Fruit fly (Drosophila melanogaster) whole organism, prepupa: ENCODE results near the gene CG7607.

Experiments
- CG10669 ChIP-seq: fragments of 200-800 bp; sonication (Bioruptor generic); optimal IDR thresholded peaks from 3 replicates; lab custom pipeline; 2018; ENCODE audit warnings: missing biosample characterization, mild to moderate bottlenecking, missing genetic modification characterization, moderate library complexity
- CG11294 ChIP-seq: fragments of 200-800 bp; sonication (Bioruptor generic); IDR thresholded peaks from 2 replicates; pipeline ENCODE4 v1.3.6; 2022; ENCODE audit warnings: missing biosample characterization, missing genetic modification characterization
- CG11762 ChIP-seq: fragments of 200-800 bp; sonication (Bioruptor generic); optimal IDR thresholded peaks from 3 replicates; lab custom pipeline; 2016; ENCODE audit warnings: missing biosample characterization, missing genetic modification characterization; ENCODE audit not compliant: insufficient read depth
- CG11902 ChIP-seq: fragments of 200-800 bp; sonication (Bioruptor generic); optimal IDR thresholded peaks from 3 replicates; lab custom pipeline; 2016; ENCODE audit warnings: missing biosample characterization, missing genetic modification characterization
- CG15336 ChIP-seq: fragments of 200-800 bp; sonication (Bioruptor generic); IDR thresholded peaks from 2 replicates; pipeline ENCODE4 v1.3.6; 2022; ENCODE audit warnings: missing biosample characterization, missing genetic modification characterization
- CG1621 ChIP-seq: fragments of 200-800 bp; sonication (Bioruptor generic); optimal IDR thresholded peaks from 3 replicates; lab custom pipeline; 2018; ENCODE audit warnings: missing biosample characterization, mild to moderate bottlenecking, missing genetic modification characterization
- CG16779 ChIP-seq: fragments of 200-800 bp; sonication (Bioruptor generic); optimal IDR thresholded peaks from 3 replicates; lab custom pipeline; 2017; ENCODE audit warnings: missing biosample characterization, mild to moderate bottlenecking, missing genetic modification characterization
- CG31627 ChIP-seq: fragments of 200-800 bp; sonication (Bioruptor generic); optimal IDR thresholded peaks from 3 replicates; lab custom pipeline; 2016; ENCODE audit warnings: missing biosample characterization, missing genetic modification characterization
- CG32006 ChIP-seq: fragments of 200-800 bp; sonication (Bioruptor generic); optimal IDR thresholded peaks from 3 replicates; lab custom pipeline; 2017; ENCODE audit warnings: missing biosample characterization, mild to moderate bottlenecking, missing genetic modification characterization
- CG34406 ChIP-seq: fragments of 200-800 bp; sonication (Bioruptor generic); optimal IDR thresholded peaks from 3 replicates; lab custom pipeline; 2016; ENCODE audit warnings: missing biosample characterization, missing genetic modification characterization
- CG3919 ChIP-seq: fragments of 200-800 bp; sonication (Bioruptor generic); optimal IDR thresholded peaks from 3 replicates; lab custom pipeline; 2016; ENCODE audit warnings: missing biosample characterization, missing genetic modification characterization
- CG4318 ChIP-seq: fragments of 200-800 bp; sonication (Bioruptor generic); optimal IDR thresholded peaks from 3 replicates; lab custom pipeline; 2017; ENCODE audit warnings: missing biosample characterization, mild to moderate bottlenecking, missing genetic modification characterization
- CG6276 ChIP-seq: fragments of 200-800 bp; sonication (Bioruptor generic); optimal IDR thresholded peaks from 2 replicates; lab custom pipeline; 2017; ENCODE audit warnings: missing biosample characterization, mild to moderate bottlenecking, missing genetic modification characterization
- CG6808 ChIP-seq: fragments of 200-800 bp; sonication (Bioruptor generic); optimal IDR thresholded peaks from 3 replicates; lab custom pipeline; 2017; ENCODE audit warnings: missing biosample characterization, missing genetic modification characterization, mild to moderate bottlenecking, moderate library complexity, missing genetic modification reagents
- CG6854 ChIP-seq: fragments of 200-800 bp; sonication (Bioruptor generic); optimal IDR thresholded peaks from 2 replicates; lab custom pipeline; 2017; ENCODE audit warnings: missing biosample characterization, mild to moderate bottlenecking, missing genetic modification characterization
- CG7368 ChIP-seq: fragments of 200-800 bp; sonication (Bioruptor generic); optimal IDR thresholded peaks from 3 replicates; lab custom pipeline; 2016; ENCODE audit warnings: missing biosample characterization, missing genetic modification characterization
- CG8119 ChIP-seq: fragments of 200-800 bp; sonication (Bioruptor generic); IDR thresholded peaks from 3 replicates; pipeline ENCODE4 v1.3.6; 2022; ENCODE audit warnings: missing biosample characterization, missing genetic modification characterization
- CG8319 ChIP-seq: fragments of 200-800 bp; sonication (Bioruptor generic); optimal IDR thresholded peaks from 3 replicates; lab custom pipeline; 2016; ENCODE audit warnings: missing biosample characterization, missing genetic modification characterization
- CG8632 ChIP-seq: fragments of 200-800 bp; sonication (Bioruptor generic); optimal IDR thresholded peaks from 3 replicates; lab custom pipeline; 2016; ENCODE audit warnings: missing biosample characterization, missing genetic modification characterization
- CG9139 ChIP-seq: fragments of 200-800 bp; sonication (Bioruptor generic); optimal IDR thresholded peaks from 3 replicates; lab custom pipeline; 2017; ENCODE audit warnings: missing biosample characterization, mild to moderate bottlenecking, missing genetic modification characterization
- Eip75B ChIP-seq: fragments of 200-800 bp; sonication (Bioruptor generic); optimal IDR thresholded peaks from 3 replicates; lab custom pipeline; 2016; ENCODE audit warnings: missing biosample characterization, missing genetic modification characterization
- Eip78C ChIP-seq: fragments of 200-800 bp; sonication (Bioruptor generic); peaks from one replicate; lab custom pipeline; 2016; ENCODE audit warnings: missing biosample characterization, missing genetic modification characterization
- Ets21C ChIP-seq: fragments of 200-800 bp; sonication (Bioruptor generic); optimal IDR thresholded peaks from 3 replicates; lab custom pipeline; 2016; ENCODE audit warnings: missing biosample characterization, missing genetic modification characterization
- Ets96B ChIP-seq: fragments of 200-800 bp; optimal IDR thresholded peaks from 2 replicates; lab custom pipeline; 2019; ENCODE audit warnings: missing biosample characterization, mild to moderate bottlenecking, missing genetic modification characterization, moderate library complexity
- Hr39 ChIP-seq: fragments of 200-800 bp; sonication (Bioruptor generic); optimal IDR thresholded peaks from 2 replicates; lab custom pipeline; 2016; ENCODE audit warnings: missing biosample characterization, missing genetic modification characterization
- Hr4 ChIP-seq: fragments of 200-800 bp; sonication (Bioruptor generic); optimal IDR thresholded peaks from 3 replicates; lab custom pipeline; 2016; ENCODE audit warnings: missing biosample characterization, missing genetic modification characterization
- Lpt ChIP-seq: fragments of 200-800 bp; sonication (Bioruptor generic); optimal IDR thresholded peaks from 3 replicates; lab custom pipeline; 2016; ENCODE audit warnings: missing biosample characterization, missing genetic modification characterization
- Met ChIP-seq: fragments of 200-800 bp; sonication (Bioruptor generic); optimal IDR thresholded peaks from 3 replicates; lab custom pipeline; 2016; ENCODE audit warnings: missing biosample characterization, missing genetic modification characterization
- OdsH ChIP-seq: fragments of 200-800 bp; sonication (Bioruptor generic); optimal IDR thresholded peaks from 3 replicates; lab custom pipeline; 2016; ENCODE audit warnings: missing biosample characterization, missing genetic modification characterization
- Smox ChIP-seq: fragments of 200-800 bp; sonication (Bioruptor generic); optimal IDR thresholded peaks from 3 replicates; lab custom pipeline; 2016; ENCODE audit warnings: missing biosample characterization, missing genetic modification characterization
- Sox102F ChIP-seq: fragments of 200-800 bp; sonication (Bioruptor generic); optimal IDR thresholded peaks from 2 replicates; lab custom pipeline; 2016; ENCODE audit warnings: missing biosample characterization, mild to moderate bottlenecking, missing genetic modification characterization
- Sox14 ChIP-seq: fragments of 200-800 bp; sonication (Bioruptor generic); optimal IDR thresholded peaks from 3 replicates; lab custom pipeline; 2016; ENCODE audit warnings: missing biosample characterization, missing genetic modification characterization
- Sox15 ChIP-seq: fragments of 200-800 bp; sonication (Bioruptor generic); optimal IDR thresholded peaks from 3 replicates; lab custom pipeline; 2016; ENCODE audit warnings: missing biosample characterization, missing genetic modification characterization
- achi ChIP-seq: fragments of 200-800 bp; sonication (Bioruptor generic); optimal IDR thresholded peaks from 3 replicates; lab custom pipeline; 2016; ENCODE audit warnings: missing biosample characterization, missing genetic modification characterization
- dac ChIP-seq: fragments of 200-800 bp; sonication (Bioruptor generic); optimal IDR thresholded peaks from 2 replicates; lab custom pipeline; 2017; ENCODE audit warnings: missing biosample characterization, mild to moderate bottlenecking, missing genetic modification characterization
- eg ChIP-seq: fragments of 200-800 bp; sonication (Bioruptor generic); IDR thresholded peaks from 3 replicates; pipeline ENCODE4 v1.3.6; 2022; ENCODE audit warnings: missing biosample characterization, missing genetic modification characterization
- esn ChIP-seq: fragments of 200-800 bp; sonication (Bioruptor generic); optimal IDR thresholded peaks from 2 replicates; lab custom pipeline; 2016; ENCODE audit warnings: missing biosample characterization, mild to moderate bottlenecking, missing genetic modification characterization, moderate library complexity
- fd59A ChIP-seq: fragments of 200-800 bp; sonication (Bioruptor generic); optimal IDR thresholded peaks from 2 replicates; lab custom pipeline; 2017; ENCODE audit warnings: missing biosample characterization, mild to moderate bottlenecking, missing genetic modification characterization, missing genetic modification reagents
- fd85E ChIP-seq: fragments of 200-800 bp; sonication (Bioruptor generic); optimal IDR thresholded peaks from 3 replicates; lab custom pipeline; 2016; ENCODE audit warnings: missing biosample characterization, missing genetic modification characterization
- fkh ChIP-seq: fragments of 200-800 bp; sonication (Bioruptor generic); optimal IDR thresholded peaks from 3 replicates; lab custom pipeline; 2017; ENCODE audit warnings: missing biosample characterization, mild to moderate bottlenecking, missing genetic modification characterization, moderate library complexity
- net ChIP-seq: fragments of 200-800 bp; sonication (Bioruptor generic); optimal IDR thresholded peaks from 3 replicates; lab custom pipeline; 2016; ENCODE audit warnings: missing biosample characterization, missing genetic modification characterization
- salr ChIP-seq, 2 experiments: fragments of 200-800 bp; sonication (Bioruptor generic); optimal IDR thresholded peaks; 3 replicates each; lab custom pipeline; 2016 to 2018; ENCODE audit warnings: missing biosample characterization in 2 of 2, missing genetic modification characterization in 2 of 2, mild to moderate bottlenecking in 1 of 2
- ss ChIP-seq, 2 experiments: fragments of 200-800 bp; sonication (Bioruptor generic); optimal IDR thresholded peaks; 2 replicates in 1 of 2; 3 replicates in 1 of 2; lab custom pipeline; 2017 to 2018; ENCODE audit warnings: mild to moderate bottlenecking in 2 of 2, missing biosample characterization in 2 of 2, missing genetic modification characterization in 2 of 2, moderate library complexity in 1 of 2
- svp ChIP-seq: fragments of 200-800 bp; sonication (Bioruptor generic); peaks from one replicate; lab custom pipeline; 2016; ENCODE audit warnings: missing biosample characterization, missing genetic modification characterization
- topi ChIP-seq: fragments of 200-800 bp; sonication (Bioruptor generic); optimal IDR thresholded peaks from 3 replicates; lab custom pipeline; 2016; ENCODE audit warnings: missing biosample characterization, missing genetic modification characterization
- vri ChIP-seq: fragments of 200-800 bp; sonication (Bioruptor generic); optimal IDR thresholded peaks from 3 replicates; lab custom pipeline; 2016; ENCODE audit warnings: missing biosample characterization, mild to moderate bottlenecking, missing genetic modification characterization

CG7607 gene

DNA sequence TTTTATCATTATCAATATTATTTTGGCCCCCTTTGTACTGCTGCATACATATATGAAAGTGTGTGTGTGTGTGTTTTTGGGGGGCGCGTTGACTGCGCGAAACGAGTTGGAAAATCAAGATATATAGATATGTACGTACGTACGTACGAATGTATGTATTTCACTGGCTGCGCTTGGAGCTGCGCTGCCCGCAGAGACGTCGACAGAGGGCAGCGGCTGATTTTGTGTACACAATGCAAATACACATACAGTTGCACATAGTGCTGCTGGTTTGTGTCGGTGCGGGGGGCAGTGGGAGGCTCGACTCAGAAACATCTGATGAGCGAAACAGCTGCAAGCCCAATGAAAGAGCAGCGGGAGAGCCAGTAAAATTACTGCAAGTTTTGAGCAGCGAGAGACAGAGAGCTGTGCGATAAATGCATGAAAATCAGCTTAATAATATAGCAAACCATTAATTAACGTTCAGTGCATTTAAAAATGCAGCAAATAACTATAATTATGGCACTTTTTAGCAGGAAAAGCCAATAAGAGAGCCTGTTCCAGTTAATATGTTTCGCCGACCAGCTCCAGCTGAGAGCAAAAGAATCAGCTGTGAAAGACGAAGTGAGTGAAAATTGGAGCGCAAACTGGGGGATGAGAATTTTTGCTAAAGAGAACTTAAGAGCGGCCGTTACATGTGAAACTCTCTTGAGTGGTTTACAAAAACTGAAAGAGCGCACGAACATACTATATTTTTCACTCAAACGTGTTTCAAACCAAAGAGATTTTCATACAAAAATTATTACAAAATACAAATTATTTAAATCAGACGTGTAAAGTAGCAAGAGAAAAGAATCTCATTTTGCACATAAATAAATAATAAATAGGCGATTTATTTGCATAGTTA is 48.2 kb downstream of the CG7607 start (continued):
- no peak for TF ChIP-seq CG11294
- TF ChIP-seq dac (GFP tag; lab: Kevin White, UChicago), result peak; percentile 49
- no peak for TF ChIP-seq Hr39 (GFP tag; lab: Kevin White, UChicago)
- peak; percentile 54 for TF ChIP-seq CG3919
- peak; percentile 13 for TF ChIP-seq CG10669 (GFP tag; lab: Kevin White, UChicago)
- TF ChIP-seq Met, result peak; percentile 14
- peak; percentile 25 for TF ChIP-seq topi (GFP tag; lab: Kevin White, UChicago)
- TF ChIP-seq fd59A (GFP tag; lab: Kevin White, UChicago), result no peak
- peak; percentile 65 for TF ChIP-seq vri (GFP tag; lab: Kevin White, UChicago)
- TF ChIP-seq net, result peak; percentile 66
- TF ChIP-seq CG11762 (GFP tag; lab: Kevin White, UChicago), result no peak
- no peak for TF ChIP-seq CG11902 (GFP tag; lab: Kevin White, UChicago)
- TF ChIP-seq ss (GFP tag; optimal IDR thresholded peaks at IDR 0.05; lab: Kevin White, UChicago), result peak; percentile 73 to 84
- peak; percentile 67 for TF ChIP-seq Lpt (GFP tag; lab: Kevin White, UChicago)
- TF ChIP-seq CG32006 (GFP tag; lab: Kevin White, UChicago), result no peak
- no peak for TF ChIP-seq Ets21C
- TF ChIP-seq CG8119 (GFP tag; lab: Robert Waterston, UW), result peak; percentile 60; the same call in 1 of the 3 replicates
- TF ChIP-seq CG6276 (GFP tag; lab: Kevin White, UChicago), result peak; percentile 48
- peak; percentile 74 for TF ChIP-seq CG16779 (tag; lab: Kevin White, UChicago)
- TF ChIP-seq fd85E (GFP tag; lab: Kevin White, UChicago), result no peak

DNA sequence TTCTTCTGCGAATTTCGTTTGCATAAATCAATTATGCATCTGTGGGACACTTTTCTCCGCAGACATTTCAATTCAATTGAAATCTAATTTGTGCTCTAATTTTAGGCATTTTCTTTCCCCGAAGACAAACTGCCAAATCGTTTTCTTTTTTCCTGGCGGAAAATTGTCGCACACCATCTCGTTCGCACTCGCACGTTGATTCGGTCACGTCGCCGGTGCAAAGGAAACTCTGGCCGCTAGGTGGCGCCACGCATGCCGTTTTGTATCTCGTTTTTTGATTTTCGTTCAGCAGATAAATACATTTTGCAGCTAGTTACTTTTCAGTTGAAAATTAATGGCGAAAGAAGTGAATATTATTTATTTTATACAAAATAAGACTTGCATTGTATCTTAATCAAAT is 48.9 kb downstream of the CG7607 start:
- TF ChIP-seq topi (GFP tag; lab: Kevin White, UChicago) (no peak), Sox15 (GFP tag; lab: Kevin White, UChicago) (no peak), CG31627 (no peak), Sox14 (GFP tag; lab: Kevin White, UChicago) (no peak), CG8319 (GFP tag; lab: Kevin White, UChicago) (no peak), achi (no peak), CG34406 (no peak), OdsH (GFP tag; lab: Kevin White, UChicago) (no peak), Lpt (GFP tag; lab: Kevin White, UChicago) (no peak), Eip78C (peak; percentile 67), CG4318 (GFP tag; lab: Kevin White, UChicago) (no peak), vri (GFP tag; lab: Kevin White, UChicago) (no peak), CG9139 (GFP tag; lab: Kevin White, UChicago) (no peak), salr (GFP tag; optimal IDR thresholded peaks at IDR 0.05; lab: Kevin White, UChicago) (no peak), CG8632 (GFP tag; lab: Kevin White, UChicago) (no peak), CG15336 (GFP tag; lab: Robert Waterston, UW) (no peak), CG10669 (GFP tag; lab: Kevin White, UChicago) (peak; percentile 0), Smox (no peak), net (no peak), Ets96B (no peak), Eip75B (GFP tag; lab: Kevin White, UChicago) (no peak), CG1621 (tag; lab: Kevin White, UChicago) (no peak), CG11762 (GFP tag; lab: Kevin White, UChicago) (no peak), fkh (GFP tag; lab: Kevin White, UChicago) (peak; percentile 18), CG6854 (no peak), CG7368 (GFP tag; lab: Kevin White, UChicago) (no peak), eg (GFP tag; lab: Robert Waterston, UW) (0 out of 3 replicates have a peak, but pooled peaks have one; percentile 14), Ets21C (no peak), CG8119 (GFP tag; lab: Robert Waterston, UW) (no peak), CG16779 (tag; lab: Kevin White, UChicago) (no peak), Sox102F (no peak), svp (peak; percentile 35), CG6808 (GFP tag; lab: Kevin White, UChicago) (no peak), esn (GFP tag; lab: Kevin White, UChicago) (peak; percentile 5), Hr39 (GFP tag; lab: Kevin White, UChicago) (no peak), Hr4 (GFP tag; lab: Kevin White, UChicago) (no peak), CG3919 (no peak), Met (peak; percentile 10), fd59A (GFP tag; lab: Kevin White, UChicago) (no peak), ss (GFP tag; optimal IDR thresholded peaks at IDR 0.05; lab: Kevin White, UChicago) (no peak)
